Fruit fly (Drosophila melanogaster) whole organism, embryonic: Measurements from ENCODE around the gene foxo.

Experiments
- Ada2b ChIP-seq: fragments of 200-800 bp; sonication (Bioruptor generic); IDR thresholded peaks from 2 replicates; pipeline ENCODE4 v1.3.6; 2022; ENCODE audit warnings: missing biosample characterization, missing genetic modification characterization
- Antp ChIP-seq: fragments of 200-800 bp; sonication (Bioruptor generic); optimal IDR thresholded peaks from 3 replicates; lab custom pipeline; 2016; ENCODE audit warnings: missing biosample characterization, missing genetic modification characterization
- Bgb ChIP-seq: fragments of 200-800 bp; sonication (Bioruptor generic); IDR thresholded peaks from 2 replicates; pipeline ENCODE4 v1.3.6; 2022; ENCODE audit warnings: missing biosample characterization, missing genetic modification characterization; ENCODE audit not compliant: partially characterized antibody
- CG12391 ChIP-seq: fragments of 200-800 bp; sonication (Bioruptor generic); optimal IDR thresholded peaks from 3 replicates; lab custom pipeline; 2018; ENCODE audit warnings: missing biosample characterization, mild to moderate bottlenecking, missing genetic modification characterization, moderate library complexity
- CG13624 ChIP-seq: fragments of 200-800 bp; sonication (Bioruptor generic); optimal IDR thresholded peaks from 2 replicates; lab custom pipeline; 2016; ENCODE audit warnings: missing biosample characterization, missing genetic modification characterization
- CG13775 ChIP-seq: fragments of 200-800 bp; sonication (Bioruptor generic); optimal IDR thresholded peaks from 3 replicates; lab custom pipeline; 2017; ENCODE audit warnings: missing biosample characterization, mild to moderate bottlenecking, missing genetic modification characterization
- CG14441 ChIP-seq: fragments of 200-800 bp; sonication (Bioruptor generic); IDR thresholded peaks from 2 replicates; pipeline ENCODE4 v1.3.6; 2022; ENCODE audit warnings: missing biosample characterization, missing genetic modification characterization
- CG1602 ChIP-seq: fragments of 200-800 bp; sonication (Bioruptor generic); optimal IDR thresholded peaks from 3 replicates; lab custom pipeline; 2016; ENCODE audit warnings: missing biosample characterization, missing genetic modification characterization
- CG16863 ChIP-seq: fragments of 200-800 bp; sonication (Bioruptor generic); optimal IDR thresholded peaks from 3 replicates; lab custom pipeline; 2016; ENCODE audit warnings: missing biosample characterization, missing genetic modification characterization
- CG17568 ChIP-seq: fragments of 200-800 bp; sonication (Bioruptor generic); optimal IDR thresholded peaks from 2 replicates; lab custom pipeline; 2018; ENCODE audit warnings: missing biosample characterization, mild to moderate bottlenecking, missing genetic modification characterization, moderate library complexity
- CG1792 ChIP-seq: fragments of 200-800 bp; sonication (Bioruptor generic); optimal IDR thresholded peaks from 2 replicates; lab custom pipeline; 2016; ENCODE audit warnings: missing biosample characterization, missing genetic modification characterization
- CG18262 ChIP-seq: fragments of 200-800 bp; optimal IDR thresholded peaks from 3 replicates; lab custom pipeline; 2019; ENCODE audit warnings: missing biosample characterization, mild to moderate bottlenecking, missing genetic modification characterization, moderate library complexity
- CG3065 ChIP-seq: fragments of 200-800 bp; sonication (Bioruptor generic); optimal IDR thresholded peaks from 2 replicates; lab custom pipeline; 2016; ENCODE audit warnings: missing biosample characterization, missing genetic modification characterization
- CG33213 ChIP-seq: fragments of 200-800 bp; sonication (Bioruptor generic); optimal IDR thresholded peaks from 3 replicates; lab custom pipeline; 2016; ENCODE audit warnings: missing biosample characterization, missing genetic modification characterization
- CG33557 ChIP-seq: fragments of 200-800 bp; sonication (Bioruptor generic); optimal IDR thresholded peaks from 2 replicates; lab custom pipeline; 2019; ENCODE audit warnings: missing biosample characterization, mild to moderate bottlenecking, missing genetic modification characterization, moderate library complexity
- CG4282 ChIP-seq: fragments of 200-800 bp; sonication (Bioruptor generic); optimal IDR thresholded peaks from 2 replicates; lab custom pipeline; 2016; ENCODE audit warnings: missing biosample characterization, missing genetic modification characterization
- CG4404 ChIP-seq: fragments of 200-800 bp; sonication (Bioruptor generic); IDR thresholded peaks from 2 replicates; pipeline ENCODE4 v1.3.6; 2022; ENCODE audit warnings: missing biosample characterization, missing genetic modification characterization
- CG6813 ChIP-seq: fragments of 200-800 bp; sonication (Bioruptor generic); optimal IDR thresholded peaks from 2 replicates; lab custom pipeline; 2017; ENCODE audit warnings: missing biosample characterization, missing genetic modification characterization, mild to moderate bottlenecking, moderate library complexity, missing genetic modification reagents
- CG7745 ChIP-seq: fragments of 200-800 bp; sonication (Bioruptor generic); optimal IDR thresholded peaks from 2 replicates; lab custom pipeline; 2018; ENCODE audit warnings: missing biosample characterization, mild to moderate bottlenecking, missing genetic modification characterization, moderate library complexity
- CG8478 ChIP-seq: fragments of >200 bp; optimal IDR thresholded peaks from 2 replicates; lab custom pipeline; 2018
- CG8944 ChIP-seq: fragments of 200-800 bp; sonication (Bioruptor generic); optimal IDR thresholded peaks from 3 replicates; lab custom pipeline; 2016; ENCODE audit warnings: missing biosample characterization, missing genetic modification characterization
- CG9727 ChIP-seq: fragments of 200-800 bp; sonication (Bioruptor generic); optimal IDR thresholded peaks from 3 replicates; lab custom pipeline; 2017; ENCODE audit warnings: missing biosample characterization, mild to moderate bottlenecking, missing genetic modification characterization
- Dbx ChIP-seq: fragments of 200-800 bp; sonication (Bioruptor generic); IDR thresholded peaks from 3 replicates; pipeline ENCODE4 v1.3.6; 2022; ENCODE audit warnings: missing biosample characterization, missing genetic modification characterization
- Dref ChIP-seq: fragments of 200-800 bp; sonication (Bioruptor generic); IDR thresholded peaks from 2 replicates; pipeline ENCODE4 v1.3.6; 2022; ENCODE audit warnings: missing biosample characterization, missing genetic modification characterization
- Ets97D ChIP-seq: fragments of 200-800 bp; sonication (Bioruptor generic); optimal IDR thresholded peaks from 3 replicates; lab custom pipeline; 2016; ENCODE audit warnings: missing biosample characterization, missing genetic modification characterization
- HHEX ChIP-seq: fragments of 200-800 bp; sonication (Bioruptor generic); optimal IDR thresholded peaks from 3 replicates; lab custom pipeline; 2017; ENCODE audit warnings: missing biosample characterization, mild to moderate bottlenecking, missing genetic modification characterization, missing genetic modification reagents
- Lpt ChIP-seq: fragments of >200 bp; optimal IDR thresholded peaks from 2 replicates; lab custom pipeline; 2018; ENCODE audit warnings: missing biosample characterization, missing genetic modification characterization
- Oaz ChIP-seq: fragments of 200-800 bp; sonication (Bioruptor generic); IDR thresholded peaks from 2 replicates; pipeline ENCODE4 v1.3.6; 2022; ENCODE audit warnings: missing biosample characterization, missing genetic modification characterization
- Ssrp ChIP-seq: fragments of 200-800 bp; sonication (Bioruptor generic); optimal IDR thresholded peaks from 2 replicates; lab custom pipeline; 2018; ENCODE audit warnings: missing biosample characterization, mild to moderate bottlenecking, missing genetic modification characterization, moderate library complexity
- Usf ChIP-seq: fragments of 200-800 bp; sonication (Bioruptor generic); optimal IDR thresholded peaks from 2 replicates; lab custom pipeline; 2017; ENCODE audit warnings: missing genotype, missing biosample characterization, missing genetic modification characterization
- YL-1 ChIP-seq: fragments of 200-800 bp; sonication (Bioruptor generic); optimal IDR thresholded peaks from 3 replicates; lab custom pipeline; 2017; ENCODE audit warnings: missing biosample characterization, mild to moderate bottlenecking, missing genetic modification characterization
- ato ChIP-seq: fragments of 200-800 bp; sonication (Bioruptor generic); IDR thresholded peaks from 2 replicates; pipeline ENCODE4 v1.3.6; 2022; ENCODE audit warnings: missing biosample characterization, missing genetic modification characterization; ENCODE audit not compliant: partially characterized antibody
- cad ChIP-seq: fragments of >200 bp; optimal IDR thresholded peaks from 2 replicates; lab custom pipeline; 2017; ENCODE audit warnings: missing biosample characterization, missing genetic modification characterization
- crol ChIP-seq: fragments of 200-800 bp; sonication (Bioruptor generic); IDR thresholded peaks from 2 replicates; pipeline ENCODE4 v1.3.6; 2022; ENCODE audit warnings: missing biosample characterization, missing genetic modification characterization
- dimm ChIP-seq: fragments of 200-800 bp; sonication (Bioruptor generic); IDR thresholded peaks from 2 replicates; pipeline ENCODE4 v1.3.6; 2022; ENCODE audit warnings: missing biosample characterization, missing genetic modification characterization
- dm ChIP-seq: fragments of 200-800 bp; sonication (Bioruptor generic); optimal IDR thresholded peaks from 3 replicates; lab custom pipeline; 2016; ENCODE audit warnings: missing biosample characterization, missing genetic modification characterization
- dysf ChIP-seq: fragments of 200-800 bp; sonication (Bioruptor generic); IDR thresholded peaks from 3 replicates; pipeline ENCODE4 v1.3.6; 2022; ENCODE audit warnings: missing biosample characterization, missing genetic modification characterization
- emc ChIP-seq: fragments of 200-800 bp; sonication (Bioruptor generic); optimal IDR thresholded peaks from 2 replicates; lab custom pipeline; 2016; ENCODE audit warnings: missing biosample characterization, missing genetic modification characterization
- fu2 ChIP-seq: fragments of 200-800 bp; sonication (Bioruptor generic); optimal IDR thresholded peaks from 2 replicates; lab custom pipeline; 2016; ENCODE audit warnings: missing biosample characterization, missing genetic modification characterization
- gcm ChIP-seq: fragments of 200-800 bp; sonication (Bioruptor generic); optimal IDR thresholded peaks from 2 replicates; lab custom pipeline; 2019; ENCODE audit warnings: missing biosample characterization, mild to moderate bottlenecking, missing genetic modification characterization, moderate library complexity
- gem ChIP-seq: fragments of 200-800 bp; sonication (Bioruptor generic); optimal IDR thresholded peaks from 2 replicates; lab custom pipeline; 2019; ENCODE audit warnings: missing biosample characterization, mild to moderate bottlenecking, missing genetic modification characterization, moderate library complexity
- grn ChIP-seq: fragments of 200-800 bp; sonication (Bioruptor generic); optimal IDR thresholded peaks from 3 replicates; lab custom pipeline; 2017; ENCODE audit warnings: missing biosample characterization, missing genetic modification characterization
- gsb ChIP-seq: fragments of 200-800 bp; sonication (Bioruptor generic); IDR thresholded peaks from 2 replicates; pipeline ENCODE4 v1.3.6; 2022; ENCODE audit warnings: missing biosample characterization, missing genetic modification characterization
- ham ChIP-seq: fragments of 200-800 bp; sonication (Bioruptor generic); IDR thresholded peaks from 2 replicates; pipeline ENCODE4 v1.3.6; 2022; ENCODE audit warnings: missing biosample characterization, missing genetic modification characterization
- nerfin-1 ChIP-seq: fragments of 200-800 bp; sonication (Bioruptor generic); optimal IDR thresholded peaks from 3 replicates; lab custom pipeline; 2019; ENCODE audit warnings: missing biosample characterization, mild to moderate bottlenecking, missing genetic modification characterization, moderate library complexity
- otp ChIP-seq: fragments of 200-800 bp; sonication (Bioruptor generic); IDR thresholded peaks from 3 replicates; pipeline ENCODE4, ENCODE4 v1.3.6; 2022; ENCODE audit warnings: missing biosample characterization, missing genetic modification characterization
- pita ChIP-seq: fragments of 200-800 bp; sonication (Bioruptor generic); optimal IDR thresholded peaks from 2 replicates; lab custom pipeline; 2017; ENCODE audit warnings: missing biosample characterization, mild to moderate bottlenecking, missing genetic modification characterization
- salm ChIP-seq: fragments of 200-800 bp; sonication (Bioruptor generic); optimal IDR thresholded peaks from 2 replicates; lab custom pipeline; 2018; ENCODE audit warnings: missing biosample characterization, mild to moderate bottlenecking, missing genetic modification characterization
- seq ChIP-seq: fragments of 200-800 bp; sonication (Bioruptor generic); IDR thresholded peaks from 2 replicates; pipeline ENCODE4 v1.3.6; 2022; ENCODE audit warnings: missing biosample characterization, missing genetic modification characterization
- sim ChIP-seq: fragments of 200-800 bp; sonication (Bioruptor generic); IDR thresholded peaks from 2 replicates; pipeline ENCODE4 v1.3.6; 2022; ENCODE audit warnings: missing biosample characterization, missing genetic modification characterization
- so ChIP-seq: fragments of 200-800 bp; sonication (Bioruptor generic); IDR thresholded peaks from 3 replicates; pipeline ENCODE4 v1.3.6; 2022; ENCODE audit warnings: missing biosample characterization, missing genetic modification characterization

foxo gene

DNA sequence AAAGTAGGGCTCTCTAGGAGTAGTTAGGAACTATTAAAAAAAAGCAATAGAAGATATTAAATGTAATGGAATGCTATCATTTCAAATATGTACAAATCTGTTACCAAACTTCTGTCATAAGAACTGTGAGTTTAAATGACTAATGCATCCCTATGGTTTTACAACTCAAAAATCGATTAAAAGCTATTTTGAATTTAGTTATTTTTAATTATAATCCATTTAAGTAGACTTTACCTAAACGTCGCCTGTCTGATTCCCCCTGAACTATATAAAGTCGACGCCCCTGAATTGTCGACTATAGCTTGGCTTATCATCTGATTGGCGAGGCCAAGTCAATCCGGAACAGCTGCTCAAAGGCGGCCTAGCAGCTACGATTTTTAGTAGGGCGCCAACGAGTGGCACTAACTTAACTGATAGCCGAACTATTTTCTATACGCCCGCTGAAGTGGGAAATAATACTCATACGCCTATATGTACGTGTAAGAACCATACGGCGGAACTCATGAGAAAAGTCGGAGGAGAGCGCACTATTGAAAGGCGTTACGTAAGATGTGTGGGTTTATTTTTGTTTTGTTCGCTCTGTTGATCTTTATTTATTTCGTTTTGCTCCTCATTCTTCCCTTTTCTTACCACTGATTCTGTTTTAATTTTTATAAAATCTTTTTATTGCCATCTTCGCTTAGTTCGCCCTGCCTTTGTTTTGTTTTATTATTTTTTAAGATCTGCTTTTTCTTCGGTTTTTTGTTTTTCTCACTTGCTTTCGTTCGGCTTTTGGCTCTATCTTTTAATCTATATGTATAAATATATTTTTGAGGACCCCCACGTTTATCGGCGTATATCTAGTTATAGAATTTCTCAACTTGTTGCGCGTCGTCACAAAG, 5.5 kb downstream of the foxo start (continued):
- no peak for TF ChIP-seq Lpt (GFP tag; lab: Kevin White, UChicago)
- no peak for TF ChIP-seq CG33213 (GFP tag; lab: Kevin White, UChicago)
- TF ChIP-seq Oaz (GFP tag; lab: Robert Waterston, UW) = no peak
- TF ChIP-seq nerfin-1 (tag; lab: Kevin White, UChicago) = no peak
- no peak for TF ChIP-seq seq (GFP tag; lab: Robert Waterston, UW)
- no peak for TF ChIP-seq dm (GFP tag; lab: Kevin White, UChicago)
- no peak for TF ChIP-seq fu2
- TF ChIP-seq gem (tag; lab: Kevin White, UChicago) = peak; percentile 42
- peak; percentile 23 for TF ChIP-seq Ssrp (tag; lab: Kevin White, UChicago)
- no peak for TF ChIP-seq emc (GFP tag; lab: Kevin White, UChicago)
- no peak for TF ChIP-seq grn (GFP tag; lab: Kevin White, UChicago)
- TF ChIP-seq Usf = peak; percentile 6
- TF ChIP-seq HHEX = peak; percentile 36
- TF ChIP-seq CG13775 (GFP tag; lab: Kevin White, UChicago) = no peak
- TF ChIP-seq crol (GFP tag; lab: Robert Waterston, UW) = no peak
- peak; percentile 54 for TF ChIP-seq CG18262 (tag; lab: Kevin White, UChicago)
- TF ChIP-seq cad (GFP tag; lab: Kevin White, UChicago) = no peak
- no peak for TF ChIP-seq YL-1 (GFP tag; lab: Kevin White, UChicago)
- TF ChIP-seq Bgb = no peak
- TF ChIP-seq CG4282 (GFP tag; lab: Kevin White, UChicago) = no peak
- no peak for TF ChIP-seq CG1602 (GFP tag; lab: Kevin White, UChicago)
- TF ChIP-seq gsb (GFP tag; lab: Robert Waterston, UW) = no peak
- TF ChIP-seq CG9727 (GFP tag; lab: Kevin White, UChicago) = peak; percentile 19
- no peak for TF ChIP-seq CG3065 (GFP tag; lab: Kevin White, UChicago)
- TF ChIP-seq Ada2b (GFP tag; lab: Robert Waterston, UW) = no peak
- no peak for TF ChIP-seq sim (GFP tag; lab: Robert Waterston, UW)
- peak; percentile 7 for TF ChIP-seq CG16863 (GFP tag; lab: Kevin White, UChicago)
- peak; percentile 23 for TF ChIP-seq CG12391 (tag; lab: Kevin White, UChicago)
- no peak for TF ChIP-seq CG17568 (GFP tag; lab: Kevin White, UChicago)
- TF ChIP-seq CG8478 (lab: Kevin White, UChicago) = no peak
- TF ChIP-seq Dbx = no peak
- peak; percentile 41 for TF ChIP-seq CG13624 (GFP tag; lab: Kevin White, UChicago)
- TF ChIP-seq CG8944 (GFP tag; lab: Kevin White, UChicago) = no peak
- no peak for TF ChIP-seq salm (tag; lab: Kevin White, UChicago)
- no peak for TF ChIP-seq CG1792 (GFP tag; lab: Kevin White, UChicago)
- TF ChIP-seq CG33557 (GFP tag; lab: Kevin White, UChicago) = no peak
- TF ChIP-seq pita (GFP tag; lab: Kevin White, UChicago) = no peak
- no peak for TF ChIP-seq otp (GFP tag; lab: Robert Waterston, UW)
- no peak for TF ChIP-seq ato
- TF ChIP-seq Dref (GFP tag; lab: Robert Waterston, UW) = no peak
- TF ChIP-seq CG7745 (tag; lab: Kevin White, UChicago) = no peak
- TF ChIP-seq CG4404 = no peak
- no peak for TF ChIP-seq ham (GFP tag; lab: Robert Waterston, UW)
- no peak for TF ChIP-seq CG6813 (GFP tag; lab: Kevin White, UChicago)
- no peak for TF ChIP-seq Antp
- TF ChIP-seq dimm = no peak
- TF ChIP-seq so (GFP tag; lab: Robert Waterston, UW) = no peak
- peak; percentile 59; the same call in 2 of the 3 replicates for TF ChIP-seq dysf (GFP tag; lab: Robert Waterston, UW)
- peak; percentile 11; the same call in 1 of the 2 replicates for TF ChIP-seq CG14441 (GFP tag; lab: Robert Waterston, UW)
- TF ChIP-seq Ets97D = no peak
- no peak for TF ChIP-seq gcm (GFP tag; lab: Kevin White, UChicago)
